Worm (Caenorhabditis elegans) whole organism, young adult: ENCODE measurements around the gene micu-1.

Experiments used
- F10E7.11 ChIP-seq: sonication (generic microtip); optimal IDR thresholded peaks from 2 replicates; lab custom pipeline; 2017; ENCODE audit warnings: mild to moderate bottlenecking, missing genetic modification characterization, moderate library complexity, missing compliant biosample characterization
- F55B11.4 ChIP-seq: sonication (generic microtip); optimal IDR thresholded peaks from 2 replicates; lab custom pipeline; 2016; ENCODE audit warnings: missing compliant biosample characterization, missing genetic modification characterization, borderline replicate concordance; ENCODE audit not compliant: insufficient read depth
- Y79H2A.3 ChIP-seq: fragments of 200-800 bp; sonication (Bioruptor generic); conservative IDR thresholded peaks from 2 replicates; pipeline ENCODE4 v1.3.6; 2022; ENCODE audit warnings: missing genetic modification reagents, missing genetic modification characterization, missing compliant biosample characterization
- ama-1 ChIP-seq, 3 experiments: fragments of 150-350 bp in 1 of 3; sonication (generic microtip) in 2 of 3; optimal IDR thresholded peaks; 2 replicates each; lab custom pipeline; 2014 to 2018; ENCODE audit warnings: missing biosample characterization in 2 of 3, missing genetic modification characterization in 2 of 3, missing genetic modification reagents in 2 of 3
- attf-3 ChIP-seq: fragments of 200-800 bp; sonication (Bioruptor generic); conservative IDR thresholded peaks from 2 replicates; pipeline ENCODE4 v1.3.6; 2022; ENCODE audit warnings: missing genetic modification reagents, missing genetic modification characterization, missing compliant biosample characterization
- dpl-1 ChIP-seq: fragments of 150-350 bp; optimal IDR thresholded peaks from 2 replicates; lab custom pipeline; 2014; ENCODE audit warnings: missing biosample characterization, missing genetic modification reagents, missing genetic modification characterization
- lag-1 ChIP-seq: fragments of 200-800 bp; sonication (Bioruptor generic); IDR thresholded peaks from 2 replicates; pipeline ENCODE4 v1.3.6; 2022; ENCODE audit warnings: missing genetic modification reagents, missing genetic modification characterization, missing compliant biosample characterization
- lin-40 ChIP-seq: sonication (generic microtip); optimal IDR thresholded peaks from 2 replicates; lab custom pipeline; 2016; ENCODE audit warnings: missing genetic modification characterization, mild to moderate bottlenecking, missing compliant biosample characterization, missing genotype, missing genetic modification reagents
- tbp1 ChIP-seq: fragments of 200-800 bp; sonication (Bioruptor generic); optimal IDR thresholded peaks from 2 replicates; lab custom pipeline; 2018; ENCODE audit warnings: mild to moderate bottlenecking, missing genetic modification characterization, missing compliant biosample characterization
- tlf-1 ChIP-seq: fragments of 200-800 bp; sonication (Bioruptor generic); optimal IDR thresholded peaks from 2 replicates; lab custom pipeline; 2018; ENCODE audit warnings: mild to moderate bottlenecking, missing genetic modification characterization, missing compliant biosample characterization
- zim-3 ChIP-seq: sonication (generic microtip); optimal IDR thresholded peaks from 2 replicates; lab custom pipeline; 2017; ENCODE audit warnings: mild to moderate bottlenecking, missing genetic modification characterization, moderate library complexity, missing compliant biosample characterization

ce11 chrIV:13255886-13256285 is 41.8 kb upstream of the micu-1 start, which contains the start of gene bus-12:
- TF ChIP-seq attf-3 = no peak
- no peak for TF ChIP-seq lin-40 (tag; lab: Kevin White, UChicago)
- no peak for TF ChIP-seq F10E7.11 (tag; lab: Kevin White, UChicago)
- no peak for TF ChIP-seq lag-1 (GFP tag; lab: Robert Waterston, UW)
- no peak for TF ChIP-seq Y79H2A.3 (GFP tag; lab: Robert Waterston, UW)
- no peak for TF ChIP-seq tbp1
- TF ChIP-seq tlf-1 (GFP tag; lab: Kevin White, UChicago) = no peak
- TF ChIP-seq zim-3 = no peak
- no peak for TF ChIP-seq ama-1 (optimal IDR thresholded peaks at IDR 0.05; lab: Kevin White, UChicago)
- TF ChIP-seq ama-1 (GFP tag; optimal IDR thresholded peaks at IDR 0.05; lab: Kevin White, UChicago) = no peak
- no peak for TF ChIP-seq F55B11.4
- TF ChIP-seq dpl-1 (GFP tag; lab: Kevin White, UChicago) = no peak
